Worm (Caenorhabditis elegans) whole organism, L4/young adult: Measurements from ENCODE around the gene C17B7.8.

Experiments used
- W03F9.2 ChIP-seq: fragments of 150-350 bp; optimal IDR thresholded peaks from 2 replicates; lab custom pipeline; 2014; ENCODE audit warnings: missing biosample characterization, missing genetic modification characterization
- dao-5 ChIP-seq: sonication (generic microtip); optimal IDR thresholded peaks from 2 replicates; lab custom pipeline; 2016; ENCODE audit warnings: missing genotype, missing genetic modification characterization, moderate library complexity, missing compliant biosample characterization
- him-1 ChIP-seq: sonication (generic microtip); optimal IDR thresholded peaks from 2 replicates; lab custom pipeline; 2016; ENCODE audit warnings: missing genotype, missing genetic modification reagents, missing genetic modification characterization, missing compliant biosample characterization

DNA sequence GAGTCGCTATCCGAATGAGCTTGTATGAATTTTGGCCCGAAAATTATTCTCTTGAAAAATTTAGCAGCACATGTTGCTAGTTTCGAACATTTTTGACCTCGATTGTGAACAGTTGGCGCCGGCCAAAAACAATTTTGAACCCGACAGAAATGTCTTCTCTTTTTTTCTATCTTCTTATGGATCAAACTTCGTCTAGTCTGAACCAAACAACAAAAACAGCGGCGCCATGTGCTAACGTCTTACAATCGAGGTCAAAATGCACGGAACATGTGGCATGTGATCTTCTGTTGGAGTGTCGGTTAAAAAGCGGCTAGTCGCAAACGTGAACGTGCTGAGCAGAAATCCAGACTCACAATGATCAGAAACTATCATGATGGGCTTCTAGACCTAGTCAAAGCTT, 47.9 kb downstream of the C17B7.8 start:
- no peak for TF ChIP-seq him-1 (tag; lab: Kevin White, UChicago)
- TF ChIP-seq dao-5 (tag; lab: Kevin White, UChicago) = no peak
- TF ChIP-seq W03F9.2 = no peak
